Fruit fly (Drosophila melanogaster): ENCODE data around the gene CG3603.

- TF ChIP-seq Dll (optimal IDR thresholded peaks at IDR 0.05) (no peak), psq (optimal IDR thresholded peaks at IDR 0.05) (no peak), EcR (GFP tag; optimal IDR thresholded peaks at IDR 0.05) (no peak), usp (GFP tag; optimal IDR thresholded peaks at IDR 0.05) (no peak), pan (optimal IDR thresholded peaks at IDR 0.05) (no peak)
Observed at dm6 chrX:2919742-2920141, 28.1 kb upstream of the CG3603 start, which contains the start of gene CG3588.
